Worm (Caenorhabditis elegans): ENCODE results near the gene nop-1.

The nop-1 gene

DNA sequence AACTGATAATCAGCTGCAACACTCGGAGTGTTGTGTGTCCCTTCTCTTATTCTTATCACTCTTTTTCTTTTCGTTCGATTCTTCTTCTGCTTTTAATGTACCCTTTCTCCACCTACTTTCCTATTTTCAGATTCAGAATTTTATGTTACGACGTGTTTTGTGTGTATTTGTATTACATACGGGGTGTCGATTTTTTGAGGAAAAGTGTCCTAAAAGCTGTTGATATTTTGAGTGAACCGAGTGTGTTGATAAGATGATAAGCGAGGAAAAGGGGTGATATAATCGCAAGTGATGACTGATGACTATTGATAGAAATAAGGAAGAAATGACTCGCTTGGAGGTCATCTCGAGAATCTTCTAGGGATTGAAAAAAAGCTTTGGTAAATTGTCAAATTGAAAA, 22.9 kb downstream of the nop-1 start:
- TF ChIP-seq unc-62 (GFP tag; optimal IDR thresholded peaks at IDR 0.05): no peak
- no peak for TF ChIP-seq zag-1 (tag; optimal IDR thresholded peaks at IDR 0.05)
- no peak for TF ChIP-seq ztf-4 (tag; optimal IDR thresholded peaks at IDR 0.05)
- no peak for TF ChIP-seq ceh-82 (tag; optimal IDR thresholded peaks at IDR 0.05)
- no peak for TF ChIP-seq nhr-23 (tag; optimal IDR thresholded peaks at IDR 0.05)
- no peak for TF ChIP-seq snpc-4 (tag; optimal IDR thresholded peaks at IDR 0.05)
- no peak for TF ChIP-seq R02D3.7 (tag; optimal IDR thresholded peaks at IDR 0.05)
- TF ChIP-seq gmeb-1 (tag; optimal IDR thresholded peaks at IDR 0.05): peak; percentile 2
- no peak for TF ChIP-seq nhr-77 (tag; optimal IDR thresholded peaks at IDR 0.05)
- no peak for TF ChIP-seq nhr-12 (tag; optimal IDR thresholded peaks at IDR 0.05)
- no peak for TF ChIP-seq ceh-16 (tag; optimal IDR thresholded peaks at IDR 0.05)
- TF ChIP-seq lin-13 (GFP tag; optimal IDR thresholded peaks at IDR 0.05): no peak
- TF ChIP-seq ZK546.5 (tag; optimal IDR thresholded peaks at IDR 0.05): no peak
- TF ChIP-seq skn-1 (tag; optimal IDR thresholded peaks at IDR 0.05): peak; percentile 68
- no peak for TF ChIP-seq nhr-25 (tag; optimal IDR thresholded peaks at IDR 0.05)
- TF ChIP-seq nhr-237 (tag; optimal IDR thresholded peaks at IDR 0.05): no peak
- TF ChIP-seq ama-1 (optimal IDR thresholded peaks at IDR 0.05): no peak
- peak; percentile 95 for TF ChIP-seq fos-1 (tag; optimal IDR thresholded peaks at IDR 0.05)

DNA sequence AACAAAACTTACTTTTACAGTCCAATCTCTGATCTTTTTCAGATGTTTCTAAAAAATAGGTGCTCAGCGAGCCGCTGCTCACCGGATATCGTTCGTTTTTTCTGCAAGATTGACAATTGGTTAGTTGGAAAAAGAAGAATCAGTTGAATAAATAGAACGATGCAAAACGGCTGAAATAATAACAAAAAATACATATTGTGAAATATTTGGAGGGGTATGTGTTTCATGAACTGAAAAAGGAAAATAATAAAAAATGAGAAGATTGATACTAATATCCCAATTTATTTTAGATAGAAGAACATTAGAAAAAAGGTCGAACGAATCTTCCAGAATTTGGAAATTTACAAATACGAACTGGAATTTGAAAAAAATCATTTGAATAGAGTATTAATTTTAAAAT, 23.5 kb downstream of the nop-1 start, which contains the start of gene frm-2:
frm-2 (minus strand) TSS at position 101 of the 400 bp plus-strand sequence.
- TF ChIP-seq gmeb-1 (tag; optimal IDR thresholded peaks at IDR 0.05) (no peak), alr-1 (tag; optimal IDR thresholded peaks at IDR 0.05) (no peak), lin-11 (tag; optimal IDR thresholded peaks at IDR 0.05) (no peak)

DNA sequence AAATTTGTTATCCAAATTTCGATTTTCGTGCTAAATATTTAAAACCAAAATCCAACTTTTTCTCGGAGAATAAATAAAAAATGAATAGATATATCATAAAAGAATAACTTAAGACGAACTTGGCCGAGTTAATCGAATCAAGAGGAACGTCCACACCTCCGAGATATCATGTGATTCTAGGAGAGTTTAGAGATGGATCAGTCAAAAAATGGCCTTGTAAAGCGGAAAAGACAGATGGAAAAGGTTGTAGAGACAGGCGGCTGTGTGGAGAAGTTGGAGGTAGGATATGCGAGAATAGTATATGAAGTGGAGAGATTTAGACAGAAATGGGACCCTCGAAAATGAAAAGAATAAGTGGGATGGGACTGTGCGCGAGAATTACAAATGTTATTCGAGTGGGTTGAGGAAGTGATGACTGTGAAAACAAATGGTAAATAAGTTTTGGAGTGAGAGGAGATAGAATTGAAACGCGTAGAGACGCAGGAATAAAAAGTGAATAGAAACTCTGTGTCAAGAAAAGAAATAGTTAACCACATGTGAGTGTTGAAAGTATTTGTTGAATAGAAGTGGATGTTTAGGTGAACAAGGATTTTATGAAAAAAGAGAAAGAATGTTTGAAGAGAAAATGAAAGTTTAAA, 24.4 kb downstream of the nop-1 start:
- no peak for TF ChIP-seq sem-4 (tag; optimal IDR thresholded peaks at IDR 0.05)
- peak; percentile 26 for TF ChIP-seq sma-3 (GFP tag; optimal IDR thresholded peaks at IDR 0.05)
- peak; percentile 31 for TF ChIP-seq nhr-25 (tag; optimal IDR thresholded peaks at IDR 0.05)

DNA sequence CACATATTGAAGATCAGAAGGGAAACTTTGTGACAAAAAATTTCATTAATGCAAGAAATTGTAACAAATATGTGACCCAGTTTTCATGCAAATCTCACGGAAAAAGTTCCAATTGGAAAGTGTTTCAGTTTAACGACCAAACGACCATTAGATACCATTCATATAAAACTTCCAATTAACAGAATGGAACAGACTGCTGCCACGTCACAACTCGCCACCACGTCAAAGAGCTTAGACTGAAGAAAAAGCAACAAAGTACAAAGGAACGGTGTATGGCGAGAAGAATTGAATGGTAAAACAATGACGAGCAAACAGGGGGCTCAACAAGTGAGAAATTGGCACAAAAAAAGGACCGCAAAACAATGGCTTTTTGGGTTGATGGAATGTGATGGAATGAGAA, 26.8 kb downstream of the nop-1 start, which contains the start of gene T04C9.3:
T04C9.3 (plus strand) TSS at position 301 of the 400 bp plus-strand sequence.
- TF ChIP-seq skn-1 (tag; optimal IDR thresholded peaks at IDR 0.05) (no peak), mdl-1 (tag; optimal IDR thresholded peaks at IDR 0.05) (no peak), crh-2 (tag; optimal IDR thresholded peaks at IDR 0.05) (no peak), nhr-11 (tag; optimal IDR thresholded peaks at IDR 0.05) (no peak), mbf-1 (tag; optimal IDR thresholded peaks at IDR 0.05) (no peak), lin-11 (tag; optimal IDR thresholded peaks at IDR 0.05) (no peak), ztf-1 (GFP tag; conservative IDR thresholded peaks at IDR 0.05) (no peak), snpc-4 (tag; optimal IDR thresholded peaks at IDR 0.05) (no peak), ztf-4 (tag; optimal IDR thresholded peaks at IDR 0.05) (no peak), elt-3 (tag; optimal IDR thresholded peaks at IDR 0.05) (no peak), dmd-4 (tag; optimal IDR thresholded peaks at IDR 0.05) (no peak), F13H6.1 (tag; optimal IDR thresholded peaks at IDR 0.05) (no peak)

DNA sequence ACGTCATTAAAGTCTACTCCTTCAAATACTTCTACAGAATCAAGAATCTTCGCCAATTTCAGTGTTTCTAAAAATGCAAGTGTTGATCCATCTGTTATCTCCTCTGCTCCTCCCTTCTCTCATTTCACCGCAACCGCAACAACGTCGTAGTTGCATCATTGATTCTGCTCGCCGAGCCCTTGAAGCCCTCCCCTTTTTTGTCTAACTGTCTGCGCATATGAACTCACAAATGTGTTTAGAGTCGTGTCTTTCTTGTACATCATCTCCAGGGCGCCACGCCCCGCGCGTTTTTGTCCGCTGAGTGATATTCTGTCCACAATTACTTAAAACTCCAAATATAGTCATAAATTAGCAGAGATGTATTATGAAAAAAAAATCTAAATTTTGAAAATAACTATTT, 29.5 kb downstream of the nop-1 start:
- peak in 1 of 2 experiments; percentile 36 for TF ChIP-seq lsy-2 (tag; optimal IDR thresholded peaks at IDR 0.05)
- TF ChIP-seq blmp-1 (tag; optimal IDR thresholded peaks at IDR 0.05; ENCODE audit: insufficient read depth): no peak
- peak; percentile 8 for TF ChIP-seq F13H6.1 (tag; optimal IDR thresholded peaks at IDR 0.05)
- no peak for TF ChIP-seq ZK546.5 (tag; optimal IDR thresholded peaks at IDR 0.05)
- no peak for TF ChIP-seq elt-1 (tag; optimal IDR thresholded peaks at IDR 0.05)
- TF ChIP-seq unc-55 (GFP tag; optimal IDR thresholded peaks at IDR 0.05): peak; percentile 56
- TF ChIP-seq nhr-129 (tag; optimal IDR thresholded peaks at IDR 0.05): peak; percentile 24
- peak; percentile 24 for TF ChIP-seq crh-2 (tag; optimal IDR thresholded peaks at IDR 0.05)
- TF ChIP-seq C34F6.9 (tag; optimal IDR thresholded peaks at IDR 0.05): peak; percentile 35

Data from whole organism, L2 larva.